Worm (Caenorhabditis elegans) whole organism, early embryonic: ENCODE data around the gene fbxb-103.
A peak's percentile ranks its signal among the peaks of the same experiment; 100 is the strongest.

Experiments used
- B0310.2 ChIP-seq: sonication (generic microtip); optimal IDR thresholded peaks from 2 replicates; lab custom pipeline; 2016; ENCODE audit warnings: mild to moderate bottlenecking, missing genetic modification characterization, missing compliant biosample characterization
- F13C5.2 ChIP-seq: sonication (generic microtip); optimal IDR thresholded peaks from 2 replicates; lab custom pipeline; 2017; ENCODE audit warnings: mild to moderate bottlenecking, missing genetic modification characterization, inconsistent platforms, missing compliant biosample characterization
- aly-1 ChIP-seq: sonication (generic microtip); optimal IDR thresholded peaks from 2 replicates; lab custom pipeline; 2016; ENCODE audit warnings: missing genetic modification characterization, missing compliant biosample characterization
- ama-1 ChIP-seq: fragments of 150-350 bp; optimal IDR thresholded peaks from 2 replicates; lab custom pipeline; 2014
- ceh-13 ChIP-seq: fragments of 200-800 bp; sonication (Bioruptor generic); optimal IDR thresholded peaks from 2 replicates; lab custom pipeline; 2018; ENCODE audit warnings: mild to moderate bottlenecking, missing genetic modification characterization, missing compliant biosample characterization
- ceh-36 ChIP-seq: sonication (generic microtip); optimal IDR thresholded peaks from 2 replicates; lab custom pipeline; 2016; ENCODE audit warnings: missing genetic modification characterization, inconsistent platforms, missing compliant biosample characterization
- ets-7 ChIP-seq: sonication (generic microtip); optimal IDR thresholded peaks from 2 replicates; lab custom pipeline; 2016; ENCODE audit warnings: missing genotype, missing genetic modification characterization, missing compliant biosample characterization
- flt-1 ChIP-seq: fragments of 200-800 bp; sonication (Bioruptor generic); IDR thresholded peaks from 2 replicates; pipeline ENCODE4 v1.3.6; 2022; ENCODE audit warnings: missing genetic modification characterization, missing compliant biosample characterization
- hmbx-1 ChIP-seq: sonication (generic microtip); optimal IDR thresholded peaks from 2 replicates; lab custom pipeline; 2016; ENCODE audit warnings: mild to moderate bottlenecking, missing genetic modification characterization, missing compliant biosample characterization
- hmg-4 ChIP-seq: fragments of 200-800 bp; sonication (Bioruptor generic); optimal IDR thresholded peaks from 2 replicates; lab custom pipeline; 2018; ENCODE audit warnings: mild to moderate bottlenecking, missing genetic modification characterization, missing compliant biosample characterization
- hnd-1 ChIP-seq: sonication (generic microtip); optimal IDR thresholded peaks from 2 replicates; lab custom pipeline; 2016; ENCODE audit warnings: missing genetic modification characterization, missing compliant biosample characterization
- pes-1 ChIP-seq: fragments of 200-800 bp; sonication (Bioruptor generic); IDR thresholded peaks from 2 replicates; pipeline ENCODE4 v1.3.6; 2022; ENCODE audit warnings: missing genetic modification reagents, missing genetic modification characterization, missing compliant biosample characterization
- scrt-1 ChIP-seq: fragments of 200-800 bp; sonication (Bioruptor generic); IDR thresholded peaks from 2 replicates; pipeline ENCODE4 v1.3.6; 2022; ENCODE audit warnings: missing genetic modification characterization, missing compliant biosample characterization
- sea-1 ChIP-seq: fragments of 200-800 bp; sonication (Bioruptor generic); conservative IDR thresholded peaks from 2 replicates; pipeline ENCODE4 v1.3.6; 2022; ENCODE audit warnings: missing genetic modification characterization, missing compliant biosample characterization
- tbx-11 ChIP-seq: fragments of 200-800 bp; sonication (Bioruptor generic); IDR thresholded peaks from 2 replicates; pipeline ENCODE4 v1.3.6; 2022; ENCODE audit warnings: missing genetic modification characterization, missing compliant biosample characterization
- tbx-37 ChIP-seq: fragments of 200-800 bp; sonication (Bioruptor generic); conservative IDR thresholded peaks from 2 replicates; pipeline ENCODE4 v1.3.6; 2022; ENCODE audit warnings: missing genetic modification reagents, missing genetic modification characterization, missing compliant biosample characterization
- tra-4 ChIP-seq: sonication (generic microtip); optimal IDR thresholded peaks from 2 replicates; lab custom pipeline; 2017; ENCODE audit warnings: missing genetic modification characterization, missing compliant biosample characterization

Gene fbxb-103

ce11 chrII:3952368-3952767 lies 45.4 kb downstream of the fbxb-103 start:
- TF ChIP-seq hmbx-1 (tag; lab: Kevin White, UChicago): no peak
- TF ChIP-seq tbx-37 (GFP tag; lab: Robert Waterston, UW): no peak
- no peak for TF ChIP-seq ets-7 (tag; lab: Kevin White, UChicago)
- no peak for TF ChIP-seq sea-1 (GFP tag; lab: Robert Waterston, UW)

DNA sequence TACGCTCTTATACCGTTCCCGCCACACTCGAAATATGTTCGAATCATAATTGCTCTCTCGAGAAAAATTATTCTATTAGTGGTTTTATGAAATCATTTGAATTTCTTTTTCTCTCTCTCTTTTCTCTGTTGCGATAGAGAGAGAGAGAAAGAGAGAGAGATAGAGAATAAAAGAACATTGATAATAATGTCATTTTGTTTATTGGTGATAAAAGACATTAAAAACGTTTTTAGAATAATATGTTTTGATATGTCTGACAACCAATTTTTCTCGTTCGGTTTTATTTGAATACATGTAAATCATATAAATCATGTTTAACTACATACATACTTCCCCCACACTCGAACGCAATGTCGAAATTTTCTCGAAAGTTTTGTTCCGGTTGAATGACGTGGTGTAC lies 46.0 kb downstream of the fbxb-103 start:
- TF ChIP-seq ets-7 (tag; lab: Kevin White, UChicago) (no peak), hmbx-1 (tag; lab: Kevin White, UChicago) (no peak), ceh-13 (GFP tag; lab: Kevin White, UChicago) (no peak), hmg-4 (no peak), tbx-37 (GFP tag; lab: Robert Waterston, UW) (no peak), flt-1 (no peak), aly-1 (tag; lab: Kevin White, UChicago) (no peak), tra-4 (tag; lab: Kevin White, UChicago) (no peak), sea-1 (GFP tag; lab: Robert Waterston, UW) (no peak), tbx-11 (no peak), ceh-36 (tag; lab: Kevin White, UChicago) (no peak), F13C5.2 (tag; lab: Kevin White, UChicago) (no peak), scrt-1 (GFP tag; lab: Robert Waterston, UW) (no peak), pes-1 (GFP tag; lab: Robert Waterston, UW) (no peak), hnd-1 (tag; lab: Kevin White, UChicago) (no peak), ama-1 (lab: Kevin White, UChicago) (no peak)

- TF ChIP-seq ceh-36 (tag; lab: Kevin White, UChicago): no peak
- no peak for TF ChIP-seq sea-1 (GFP tag; lab: Robert Waterston, UW)
- no peak for TF ChIP-seq B0310.2 (tag; lab: Kevin White, UChicago)
- no peak for TF ChIP-seq tbx-37 (GFP tag; lab: Robert Waterston, UW)
- TF ChIP-seq hmbx-1 (tag; lab: Kevin White, UChicago): no peak
- TF ChIP-seq tra-4 (tag; lab: Kevin White, UChicago): no peak
- no peak for TF ChIP-seq ets-7 (tag; lab: Kevin White, UChicago)
- TF ChIP-seq hnd-1 (tag; lab: Kevin White, UChicago): no peak
- TF ChIP-seq ceh-13 (GFP tag; lab: Kevin White, UChicago): no peak
- no peak for TF ChIP-seq F13C5.2 (tag; lab: Kevin White, UChicago)
- TF ChIP-seq ama-1 (lab: Kevin White, UChicago): no peak
- no peak for TF ChIP-seq hmg-4
- TF ChIP-seq scrt-1 (GFP tag; lab: Robert Waterston, UW): no peak
- TF ChIP-seq pes-1 (GFP tag; lab: Robert Waterston, UW): no peak
- no peak for TF ChIP-seq tbx-11
- TF ChIP-seq aly-1 (tag; lab: Kevin White, UChicago): no peak
- TF ChIP-seq flt-1: no peak
These were observed 47.1 kb downstream of the fbxb-103 start for ce11 chrII:3954018-3954417.

DNA sequence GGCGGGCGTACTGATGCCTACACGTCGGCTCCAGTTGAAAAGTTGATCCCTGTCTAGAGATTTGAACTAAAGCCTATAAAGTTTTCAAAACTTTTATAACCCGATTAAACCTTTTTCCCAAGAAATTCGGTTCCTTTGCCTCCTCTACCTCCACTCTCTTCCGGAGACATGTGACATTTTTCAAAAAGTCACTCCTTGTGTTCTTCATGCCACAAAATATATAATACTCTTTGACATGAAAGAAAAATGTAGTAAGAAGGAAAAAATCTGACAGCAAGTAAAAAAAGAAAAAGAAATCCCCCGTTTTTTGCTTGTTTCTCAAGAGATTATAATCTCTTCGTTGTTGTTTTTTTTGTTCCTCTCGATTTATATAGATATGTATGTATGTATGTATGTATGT lies 47.9 kb downstream of the fbxb-103 start:
- TF ChIP-seq flt-1: no peak
- TF ChIP-seq hmg-4: no peak
- no peak for TF ChIP-seq ceh-36 (tag; lab: Kevin White, UChicago)
- no peak for TF ChIP-seq tbx-37 (GFP tag; lab: Robert Waterston, UW)
- no peak for TF ChIP-seq hnd-1 (tag; lab: Kevin White, UChicago)
- TF ChIP-seq scrt-1 (GFP tag; lab: Robert Waterston, UW): no peak

DNA sequence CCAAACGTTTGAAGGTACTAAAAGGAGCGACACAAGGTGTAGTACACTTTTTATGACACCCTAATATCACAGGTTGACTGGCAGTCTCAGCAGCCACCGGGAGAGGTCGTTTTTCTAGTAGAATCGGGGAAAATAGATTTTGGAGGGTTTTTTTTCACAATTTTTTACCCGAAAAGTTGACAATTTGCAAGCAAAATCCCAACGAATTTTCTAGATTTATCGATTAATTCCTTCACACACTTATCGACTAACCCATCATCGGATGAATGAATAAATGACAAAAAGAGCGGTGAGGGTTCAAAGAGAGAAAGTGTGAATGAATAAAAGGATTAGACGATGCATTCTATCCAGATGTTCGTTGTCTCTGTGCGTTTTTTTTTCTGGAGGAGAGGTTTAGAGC lies 49.0 kb downstream of the fbxb-103 start:
- TF ChIP-seq F13C5.2 (tag; lab: Kevin White, UChicago) (no peak), ets-7 (tag; lab: Kevin White, UChicago) (peak; percentile 42), tbx-37 (GFP tag; lab: Robert Waterston, UW) (no peak), sea-1 (GFP tag; lab: Robert Waterston, UW) (no peak), aly-1 (tag; lab: Kevin White, UChicago) (peak; percentile 8)

DNA sequence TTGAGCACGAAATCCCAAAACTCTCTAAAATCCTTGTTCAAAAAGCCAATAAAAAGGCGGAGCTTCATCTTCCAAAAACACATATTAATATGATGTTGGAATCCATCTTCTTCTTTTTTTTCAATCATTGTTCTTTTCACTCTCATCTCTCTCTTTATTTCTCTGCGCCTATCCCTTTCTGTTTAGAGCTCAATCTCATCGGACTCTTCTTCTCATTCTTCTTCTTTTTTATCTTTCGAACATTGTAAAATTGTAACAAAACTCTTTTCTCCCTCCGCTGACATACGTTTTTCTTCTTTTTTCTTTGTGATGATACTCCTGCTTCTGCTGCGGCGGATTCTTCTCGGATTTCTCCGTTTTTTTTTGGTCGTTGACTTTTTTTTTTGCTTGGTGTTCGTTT lies 49.8 kb downstream of the fbxb-103 start:
- TF ChIP-seq hmbx-1 (tag; lab: Kevin White, UChicago) (no peak), F13C5.2 (tag; lab: Kevin White, UChicago) (no peak), aly-1 (tag; lab: Kevin White, UChicago) (no peak), ama-1 (lab: Kevin White, UChicago) (no peak), scrt-1 (GFP tag; lab: Robert Waterston, UW) (no peak), hmg-4 (no peak), tra-4 (tag; lab: Kevin White, UChicago) (no peak), sea-1 (GFP tag; lab: Robert Waterston, UW) (no peak), B0310.2 (tag; lab: Kevin White, UChicago) (no peak), tbx-11 (no peak), pes-1 (GFP tag; lab: Robert Waterston, UW) (no peak), ceh-13 (GFP tag; lab: Kevin White, UChicago) (no peak), tbx-37 (GFP tag; lab: Robert Waterston, UW) (no peak), flt-1 (no peak), hnd-1 (tag; lab: Kevin White, UChicago) (no peak), ets-7 (tag; lab: Kevin White, UChicago) (no peak)

- no peak for TF ChIP-seq sea-1 (GFP tag; lab: Robert Waterston, UW)
- peak; percentile 84 for TF ChIP-seq ceh-36 (tag; lab: Kevin White, UChicago)
- TF ChIP-seq B0310.2 (tag; lab: Kevin White, UChicago): peak; percentile 32
These were observed 50.7 kb downstream of the fbxb-103 start for ce11 chrII:3957455-3958212.
